Worm (Caenorhabditis elegans) whole organism, mixed stage, embryonic: ENCODE results near the gene C56C10.9.

Experiments
- M03D4.4 ChIP-seq: sonication (generic microtip); optimal IDR thresholded peaks from 2 replicates; lab custom pipeline; 2017; ENCODE audit warnings: mild to moderate bottlenecking, missing genetic modification characterization, missing compliant biosample characterization
- bed-3 ChIP-seq: fragments of 200-800 bp; sonication (Bioruptor generic); optimal IDR thresholded peaks from 3 replicates; lab custom pipeline; 2018; ENCODE audit warnings: mild to moderate bottlenecking, missing genetic modification characterization, moderate library complexity, missing compliant biosample characterization
- blmp-1 ChIP-seq: fragments of 150-350 bp; optimal IDR thresholded peaks from 2 replicates; lab custom pipeline; 2014; ENCODE audit warnings: missing biosample characterization, missing genetic modification characterization
- ceh-39 ChIP-seq: fragments of 150-350 bp; optimal IDR thresholded peaks from 2 replicates; lab custom pipeline; 2014; ENCODE audit warnings: missing biosample characterization, missing genetic modification characterization
- ceh-43 ChIP-seq: fragments of 200-800 bp; sonication (Bioruptor generic); optimal IDR thresholded peaks from 2 replicates; lab custom pipeline; 2018; ENCODE audit warnings: mild to moderate bottlenecking, missing genetic modification characterization, moderate library complexity, missing compliant biosample characterization
- ceh-83 ChIP-seq: fragments of 200-800 bp; sonication (Bioruptor generic); optimal IDR thresholded peaks from 2 replicates; lab custom pipeline; 2018; ENCODE audit warnings: mild to moderate bottlenecking, missing genetic modification characterization, missing compliant biosample characterization
- ces-1 ChIP-seq: fragments of 150-350 bp; optimal IDR thresholded peaks from 2 replicates; lab custom pipeline; 2014; ENCODE audit warnings: missing biosample characterization, missing genetic modification reagents, missing genetic modification characterization
- cnd-1 ChIP-seq: fragments of 200-800 bp; sonication (Bioruptor generic); optimal IDR thresholded peaks from 2 replicates; lab custom pipeline; 2018; ENCODE audit warnings: mild to moderate bottlenecking, missing genetic modification characterization, missing compliant biosample characterization
- drap-1 ChIP-seq: fragments of 200-800 bp; sonication (Bioruptor generic); optimal IDR thresholded peaks from 3 replicates; lab custom pipeline; 2018; ENCODE audit warnings: mild to moderate bottlenecking, missing genetic modification characterization, missing compliant biosample characterization
- elt-1 ChIP-seq: sonication (generic microtip); optimal IDR thresholded peaks from 2 replicates; lab custom pipeline; 2017; ENCODE audit warnings: missing genetic modification characterization, mild to moderate bottlenecking, missing compliant biosample characterization, antibody characterized with exemption, moderate library complexity, borderline replicate concordance; ENCODE audit not compliant: insufficient read depth
- elt-3 ChIP-seq: fragments of 150-350 bp; optimal IDR thresholded peaks from 2 replicates; lab custom pipeline; 2014; ENCODE audit warnings: missing biosample characterization, missing genetic modification characterization
- flh-1 ChIP-seq: fragments of 200-800 bp; sonication (Bioruptor generic); optimal IDR thresholded peaks from 2 replicates; lab custom pipeline; 2018; ENCODE audit warnings: mild to moderate bottlenecking, missing genetic modification characterization, moderate library complexity, missing compliant biosample characterization
- ham-2 ChIP-seq: fragments of 200-800 bp; sonication (Bioruptor generic); optimal IDR thresholded peaks from 2 replicates; lab custom pipeline; 2018; ENCODE audit warnings: mild to moderate bottlenecking, missing genetic modification characterization, missing compliant biosample characterization
- hlh-1 ChIP-seq: fragments of 150-350 bp; optimal IDR thresholded peaks from 2 replicates; lab custom pipeline; 2014; ENCODE audit warnings: missing biosample characterization, missing genetic modification reagents, missing genetic modification characterization
- lin-13 ChIP-seq: fragments of 150-350 bp; optimal IDR thresholded peaks from 2 replicates; lab custom pipeline; 2014; ENCODE audit warnings: missing biosample characterization, missing genetic modification characterization
- lin-32 ChIP-seq: fragments of 200-800 bp; sonication (Bioruptor generic); optimal IDR thresholded peaks from 2 replicates; lab custom pipeline; 2018; ENCODE audit warnings: mild to moderate bottlenecking, missing genetic modification characterization, missing compliant biosample characterization
- lsy-2 ChIP-seq: fragments of 150-350 bp; optimal IDR thresholded peaks from 2 replicates; lab custom pipeline; 2014; ENCODE audit warnings: missing biosample characterization, missing genetic modification characterization
- mep-1 ChIP-seq: fragments of 150-350 bp; optimal IDR thresholded peaks from 2 replicates; lab custom pipeline; 2017; ENCODE audit warnings: missing biosample characterization, missing genetic modification reagents, missing genetic modification characterization, inconsistent platforms
- mls-2 ChIP-seq: sonication (generic microtip); optimal IDR thresholded peaks from 2 replicates; lab custom pipeline; 2016; ENCODE audit warnings: mild to moderate bottlenecking, missing genetic modification characterization, moderate library complexity, missing compliant biosample characterization
- nhr-2 ChIP-seq: fragments of 150-350 bp; optimal IDR thresholded peaks from 2 replicates; lab custom pipeline; 2014; ENCODE audit warnings: missing biosample characterization, missing genetic modification characterization
- nhr-237 ChIP-seq: fragments of 150-350 bp; optimal IDR thresholded peaks from 2 replicates; lab custom pipeline; 2014; ENCODE audit warnings: missing biosample characterization, missing genetic modification characterization
- nhr-28 ChIP-seq: fragments of 150-350 bp; optimal IDR thresholded peaks from 2 replicates; lab custom pipeline; 2014; ENCODE audit warnings: missing biosample characterization, missing genetic modification characterization
- nhr-76 ChIP-seq: sonication (generic microtip); optimal IDR thresholded peaks from 2 replicates; lab custom pipeline; 2017; ENCODE audit warnings: missing biosample characterization, missing genetic modification characterization
- pha-4 ChIP-seq: fragments of 150-350 bp; optimal IDR thresholded peaks from 2 replicates; lab custom pipeline; 2018; ENCODE audit warnings: missing biosample characterization, missing genetic modification reagents, missing genetic modification characterization
- sem-2 ChIP-seq: fragments of 200-800 bp; sonication (Bioruptor generic); optimal IDR thresholded peaks from 2 replicates; lab custom pipeline; 2018; ENCODE audit warnings: mild to moderate bottlenecking, missing genetic modification characterization, missing compliant biosample characterization
- sptf-1 ChIP-seq: sonication (generic microtip); optimal IDR thresholded peaks from 2 replicates; lab custom pipeline; 2017; ENCODE audit warnings: mild to moderate bottlenecking, missing genetic modification characterization, moderate library complexity, missing compliant biosample characterization
- unc-120 ChIP-seq: sonication (generic microtip); optimal IDR thresholded peaks from 2 replicates; lab custom pipeline; 2017; ENCODE audit warnings: missing genetic modification characterization, missing compliant biosample characterization; ENCODE audit not compliant: poor library complexity, severe bottlenecking
- unc-39 ChIP-seq: fragments of 150-350 bp; optimal IDR thresholded peaks from 2 replicates; lab custom pipeline; 2014; ENCODE audit warnings: missing biosample characterization, missing genetic modification characterization
- unc-62 ChIP-seq: fragments of 150-350 bp; optimal IDR thresholded peaks from 2 replicates; lab custom pipeline; 2014; ENCODE audit warnings: missing biosample characterization, missing genetic modification reagents, missing genetic modification characterization
- zip-8 ChIP-seq: fragments of 150-350 bp; optimal IDR thresholded peaks from 2 replicates; lab custom pipeline; 2014; ENCODE audit warnings: missing biosample characterization, missing genetic modification characterization
- ztf-11 ChIP-seq: fragments of 150-350 bp; optimal IDR thresholded peaks from 2 replicates; lab custom pipeline; 2014; ENCODE audit warnings: missing biosample characterization, missing genetic modification characterization

Gene C56C10.9

DNA sequence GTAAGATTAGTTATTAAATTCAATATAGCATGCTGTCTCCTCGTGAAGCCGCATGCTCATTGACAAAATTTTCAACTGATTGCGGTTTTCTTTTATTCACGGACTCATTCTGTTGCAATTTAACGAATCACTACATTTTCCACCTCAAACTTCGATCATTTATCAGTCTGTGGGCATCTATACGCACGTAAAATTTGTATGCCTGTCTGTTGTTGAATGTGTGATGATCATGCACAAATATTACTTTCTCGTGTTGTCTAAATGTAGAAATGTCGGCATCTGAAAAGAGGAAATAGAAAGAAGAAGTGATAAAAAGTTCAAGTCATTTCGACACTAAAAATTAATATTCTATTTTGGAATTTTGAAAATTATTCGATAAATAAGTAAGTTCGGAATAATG lies 20.4 kb upstream of the C56C10.9 start:
- TF ChIP-seq elt-1 (tag; lab: Kevin White, UChicago) (no peak), ham-2 (GFP tag; lab: Kevin White, UChicago) (no peak), hlh-1 (tag; lab: Kevin White, UChicago) (no peak), flh-1 (GFP tag; lab: Kevin White, UChicago) (no peak), nhr-237 (no peak), unc-39 (no peak), ceh-39 (tag; lab: Kevin White, UChicago) (no peak), nhr-2 (tag; lab: Kevin White, UChicago) (no peak), zip-8 (tag; lab: Kevin White, UChicago) (no peak), nhr-76 (tag; lab: Kevin White, UChicago) (no peak), sem-2 (no peak), ces-1 (GFP tag; lab: Kevin White, UChicago) (no peak), elt-3 (tag; lab: Kevin White, UChicago) (no peak), mep-1 (no peak), lin-13 (tag; lab: Kevin White, UChicago) (no peak), ceh-43 (GFP tag; lab: Kevin White, UChicago) (no peak)

DNA sequence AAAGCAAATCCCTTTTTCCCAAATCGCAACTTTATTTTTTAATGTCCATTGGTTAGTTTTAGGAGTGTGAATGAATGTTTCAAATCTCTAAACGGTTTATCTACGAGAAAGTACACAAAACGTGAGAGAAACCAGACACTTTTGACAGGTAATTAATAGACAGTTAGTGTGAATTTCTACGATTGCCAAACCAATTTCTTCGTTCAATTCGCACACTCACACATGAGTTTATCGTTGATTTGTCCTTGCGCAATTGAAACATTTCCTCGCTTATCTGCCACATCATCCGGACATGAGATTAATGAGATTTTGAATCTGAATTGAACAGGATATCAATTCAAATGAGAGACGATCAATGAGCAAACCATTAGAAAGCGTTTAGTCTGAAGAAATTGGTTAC lies 18.1 kb upstream of the C56C10.9 start:
- TF ChIP-seq ceh-39 (tag; lab: Kevin White, UChicago) (no peak), elt-1 (tag; lab: Kevin White, UChicago) (peak; percentile 4), lsy-2 (tag; lab: Kevin White, UChicago) (no peak)

DNA sequence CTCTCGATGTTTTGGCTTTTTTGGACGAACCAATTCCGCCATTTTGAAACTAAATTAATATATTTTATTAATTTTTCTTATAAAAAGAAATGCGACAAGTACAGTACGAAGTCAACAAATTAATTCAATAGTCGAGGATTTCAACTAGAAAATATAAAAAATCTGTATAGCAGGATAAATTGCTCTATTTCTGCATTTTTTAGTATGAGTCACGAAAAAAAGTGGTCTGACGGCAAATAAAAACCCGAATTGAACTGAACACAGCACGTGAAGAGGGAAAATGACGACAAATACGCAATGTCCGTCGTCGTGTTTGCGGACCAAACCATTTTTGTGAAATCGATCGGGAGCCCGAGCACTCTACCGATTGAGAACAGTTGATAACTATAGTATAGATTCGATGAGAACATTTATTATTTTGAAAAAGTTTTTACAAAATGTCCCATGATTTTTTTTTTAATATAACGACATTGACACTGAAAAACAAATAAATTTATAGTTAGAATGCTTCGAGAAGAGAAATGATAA lies 17.2 kb upstream of the C56C10.9 start, which contains the start of gene epg-5:
Gene epg-5, minus strand, starts transcription at position 51 of the 528 bp plus-strand sequence.
- TF ChIP-seq unc-120 (tag; lab: Kevin White, UChicago) (peak; percentile 67), nhr-237 (no peak)
- TF ChIP-seq, all 35 proteins: peak for 1

DNA sequence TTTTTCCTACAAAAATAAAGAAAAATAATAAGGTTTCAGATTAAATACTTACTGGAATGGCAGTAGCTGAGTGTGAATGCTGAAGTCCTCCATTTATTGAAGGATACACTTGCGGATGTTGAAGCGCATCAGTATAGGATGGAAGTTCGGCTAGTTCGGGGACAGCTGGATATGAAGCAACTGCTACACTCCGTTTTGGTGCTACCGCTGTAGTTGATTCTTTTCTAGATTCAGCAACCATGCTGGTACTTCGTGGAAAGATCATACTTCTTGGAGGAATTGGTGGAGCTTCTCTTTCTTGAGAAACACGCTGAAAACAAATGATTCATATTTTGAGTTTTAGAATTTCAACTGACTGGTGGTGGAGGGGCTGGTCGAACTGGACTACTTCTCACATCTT lies 16.5 kb upstream of the C56C10.9 start:
- TF ChIP-seq bed-3 (GFP tag; lab: Kevin White, UChicago) (no peak), elt-3 (tag; lab: Kevin White, UChicago) (no peak), drap-1 (no peak), ceh-39 (tag; lab: Kevin White, UChicago) (no peak), unc-62 (GFP tag; lab: Kevin White, UChicago) (no peak), nhr-2 (tag; lab: Kevin White, UChicago) (no peak), lsy-2 (tag; lab: Kevin White, UChicago) (no peak), hlh-1 (tag; lab: Kevin White, UChicago) (no peak), unc-120 (tag; lab: Kevin White, UChicago) (no peak), cnd-1 (tag; lab: Kevin White, UChicago) (no peak), nhr-28 (no peak), mls-2 (tag; lab: Kevin White, UChicago) (no peak), blmp-1 (tag; lab: Kevin White, UChicago) (no peak), ztf-11 (tag; lab: Kevin White, UChicago) (no peak), M03D4.4 (tag; lab: Kevin White, UChicago) (no peak), ceh-83 (no peak), sptf-1 (tag; lab: Kevin White, UChicago) (no peak), nhr-76 (tag; lab: Kevin White, UChicago) (no peak), ces-1 (GFP tag; lab: Kevin White, UChicago) (no peak)

DNA sequence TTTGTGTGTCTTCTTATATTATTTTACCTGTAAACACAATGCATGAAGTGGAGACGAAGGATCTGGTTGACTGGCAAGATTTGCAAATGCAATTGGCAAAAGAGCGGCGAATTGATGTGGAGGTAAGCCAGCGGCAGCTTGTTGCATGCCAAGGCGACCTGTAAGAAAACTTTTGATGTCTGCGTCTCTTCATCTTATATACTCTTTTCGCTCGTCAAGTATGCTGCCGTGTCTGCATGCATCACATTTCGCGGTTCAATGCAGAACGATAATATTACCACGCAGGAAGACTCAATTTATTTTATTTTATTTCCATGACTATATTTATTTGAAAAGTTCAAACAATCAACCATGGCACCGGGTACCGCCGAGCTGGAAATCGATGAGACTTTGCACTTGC lies 8.8 kb upstream of the C56C10.9 start, which contains the start of gene vps-33.2:
Gene vps-33.2, plus strand, starts transcription at position 244 of the 400 bp plus-strand sequence.
- TF ChIP-seq ceh-39 (tag; lab: Kevin White, UChicago), result peak; percentile 19
- peak; percentile 42 for TF ChIP-seq pha-4
- no peak for TF ChIP-seq ceh-43 (GFP tag; lab: Kevin White, UChicago)
- TF ChIP-seq zip-8 (tag; lab: Kevin White, UChicago), result no peak
- peak; percentile 79 for TF ChIP-seq ham-2 (GFP tag; lab: Kevin White, UChicago)
- no peak for TF ChIP-seq elt-3 (tag; lab: Kevin White, UChicago)
- no peak for TF ChIP-seq lsy-2 (tag; lab: Kevin White, UChicago)
- no peak for TF ChIP-seq lin-32
- peak; percentile 29 for TF ChIP-seq cnd-1 (tag; lab: Kevin White, UChicago)
- peak; percentile 6 for TF ChIP-seq lin-13 (tag; lab: Kevin White, UChicago)
